Fruit fly (Drosophila melanogaster): ENCODE results near the gene Sap-r.

DNA sequence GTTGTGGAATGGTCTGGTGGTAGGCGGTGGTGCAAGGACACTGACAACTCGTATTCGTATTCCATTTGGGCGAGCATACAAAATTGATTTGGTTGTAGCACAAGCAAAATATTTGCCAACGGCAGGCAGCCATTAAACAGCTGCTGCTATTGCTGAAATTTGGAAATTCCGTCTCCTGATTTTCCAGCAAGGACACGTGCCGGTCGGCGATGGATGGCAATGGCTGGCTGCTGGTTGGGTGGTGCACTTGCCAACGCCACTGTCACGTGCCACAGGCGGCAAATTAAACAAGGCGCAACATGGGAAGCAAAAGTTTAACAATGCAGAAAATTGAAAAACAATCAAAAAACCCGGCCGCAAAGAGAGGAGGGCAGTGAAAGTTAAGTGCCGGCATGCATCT, 15.1 kb upstream of the Sap-r start:
- TF ChIP-seq fd96Cb (tag; optimal IDR thresholded peaks at IDR 0.05) (no peak), seq (GFP tag; IDR thresholded peaks at IDR 0.05) (no peak), Pdp1 (GFP tag; optimal IDR thresholded peaks at IDR 0.05) (no peak), Sox102F (GFP tag; optimal IDR thresholded peaks at IDR 0.05) (no peak), CG9817 (tag; optimal IDR thresholded peaks at IDR 0.05) (no peak)
